Worm (Caenorhabditis elegans) whole organism, mixed stage, embryonic: Measurements from ENCODE around the gene C50E3.9.

Source experiments
- M03D4.4 ChIP-seq: sonication (generic microtip); optimal IDR thresholded peaks from 2 replicates; lab custom pipeline; 2017; ENCODE audit warnings: mild to moderate bottlenecking, missing genetic modification characterization, missing compliant biosample characterization
- bed-3 ChIP-seq: fragments of 200-800 bp; sonication (Bioruptor generic); optimal IDR thresholded peaks from 3 replicates; lab custom pipeline; 2018; ENCODE audit warnings: mild to moderate bottlenecking, missing genetic modification characterization, moderate library complexity, missing compliant biosample characterization
- blmp-1 ChIP-seq: fragments of 150-350 bp; optimal IDR thresholded peaks from 2 replicates; lab custom pipeline; 2014; ENCODE audit warnings: missing biosample characterization, missing genetic modification characterization
- ceh-39 ChIP-seq: fragments of 150-350 bp; optimal IDR thresholded peaks from 2 replicates; lab custom pipeline; 2014; ENCODE audit warnings: missing biosample characterization, missing genetic modification characterization
- ceh-43 ChIP-seq: fragments of 200-800 bp; sonication (Bioruptor generic); optimal IDR thresholded peaks from 2 replicates; lab custom pipeline; 2018; ENCODE audit warnings: mild to moderate bottlenecking, missing genetic modification characterization, moderate library complexity, missing compliant biosample characterization
- ceh-83 ChIP-seq: fragments of 200-800 bp; sonication (Bioruptor generic); optimal IDR thresholded peaks from 2 replicates; lab custom pipeline; 2018; ENCODE audit warnings: mild to moderate bottlenecking, missing genetic modification characterization, missing compliant biosample characterization
- ces-1 ChIP-seq: fragments of 150-350 bp; optimal IDR thresholded peaks from 2 replicates; lab custom pipeline; 2014; ENCODE audit warnings: missing biosample characterization, missing genetic modification reagents, missing genetic modification characterization
- cnd-1 ChIP-seq: fragments of 200-800 bp; sonication (Bioruptor generic); optimal IDR thresholded peaks from 2 replicates; lab custom pipeline; 2018; ENCODE audit warnings: mild to moderate bottlenecking, missing genetic modification characterization, missing compliant biosample characterization
- drap-1 ChIP-seq: fragments of 200-800 bp; sonication (Bioruptor generic); optimal IDR thresholded peaks from 3 replicates; lab custom pipeline; 2018; ENCODE audit warnings: mild to moderate bottlenecking, missing genetic modification characterization, missing compliant biosample characterization
- elt-1 ChIP-seq: sonication (generic microtip); optimal IDR thresholded peaks from 2 replicates; lab custom pipeline; 2017; ENCODE audit warnings: missing genetic modification characterization, mild to moderate bottlenecking, missing compliant biosample characterization, antibody characterized with exemption, moderate library complexity, borderline replicate concordance; ENCODE audit not compliant: insufficient read depth
- flh-1 ChIP-seq: fragments of 200-800 bp; sonication (Bioruptor generic); optimal IDR thresholded peaks from 2 replicates; lab custom pipeline; 2018; ENCODE audit warnings: mild to moderate bottlenecking, missing genetic modification characterization, moderate library complexity, missing compliant biosample characterization
- ham-2 ChIP-seq: fragments of 200-800 bp; sonication (Bioruptor generic); optimal IDR thresholded peaks from 2 replicates; lab custom pipeline; 2018; ENCODE audit warnings: mild to moderate bottlenecking, missing genetic modification characterization, missing compliant biosample characterization
- hlh-1 ChIP-seq: fragments of 150-350 bp; optimal IDR thresholded peaks from 2 replicates; lab custom pipeline; 2014; ENCODE audit warnings: missing biosample characterization, missing genetic modification reagents, missing genetic modification characterization
- lin-13 ChIP-seq: fragments of 150-350 bp; optimal IDR thresholded peaks from 2 replicates; lab custom pipeline; 2014; ENCODE audit warnings: missing biosample characterization, missing genetic modification characterization
- lin-32 ChIP-seq: fragments of 200-800 bp; sonication (Bioruptor generic); optimal IDR thresholded peaks from 2 replicates; lab custom pipeline; 2018; ENCODE audit warnings: mild to moderate bottlenecking, missing genetic modification characterization, missing compliant biosample characterization
- lsy-2 ChIP-seq: fragments of 150-350 bp; optimal IDR thresholded peaks from 2 replicates; lab custom pipeline; 2014; ENCODE audit warnings: missing biosample characterization, missing genetic modification characterization
- mep-1 ChIP-seq: fragments of 150-350 bp; optimal IDR thresholded peaks from 2 replicates; lab custom pipeline; 2017; ENCODE audit warnings: missing biosample characterization, missing genetic modification reagents, missing genetic modification characterization, inconsistent platforms
- mls-2 ChIP-seq: sonication (generic microtip); optimal IDR thresholded peaks from 2 replicates; lab custom pipeline; 2016; ENCODE audit warnings: mild to moderate bottlenecking, missing genetic modification characterization, moderate library complexity, missing compliant biosample characterization
- nhr-2 ChIP-seq: fragments of 150-350 bp; optimal IDR thresholded peaks from 2 replicates; lab custom pipeline; 2014; ENCODE audit warnings: missing biosample characterization, missing genetic modification characterization
- nhr-237 ChIP-seq: fragments of 150-350 bp; optimal IDR thresholded peaks from 2 replicates; lab custom pipeline; 2014; ENCODE audit warnings: missing biosample characterization, missing genetic modification characterization
- nhr-28 ChIP-seq: fragments of 150-350 bp; optimal IDR thresholded peaks from 2 replicates; lab custom pipeline; 2014; ENCODE audit warnings: missing biosample characterization, missing genetic modification characterization
- nhr-76 ChIP-seq: sonication (generic microtip); optimal IDR thresholded peaks from 2 replicates; lab custom pipeline; 2017; ENCODE audit warnings: missing biosample characterization, missing genetic modification characterization
- pha-4 ChIP-seq: fragments of 150-350 bp; optimal IDR thresholded peaks from 2 replicates; lab custom pipeline; 2018; ENCODE audit warnings: missing biosample characterization, missing genetic modification reagents, missing genetic modification characterization
- sem-2 ChIP-seq: fragments of 200-800 bp; sonication (Bioruptor generic); optimal IDR thresholded peaks from 2 replicates; lab custom pipeline; 2018; ENCODE audit warnings: mild to moderate bottlenecking, missing genetic modification characterization, missing compliant biosample characterization
- snpc-4 ChIP-seq: fragments of 150-350 bp; optimal IDR thresholded peaks from 2 replicates; lab custom pipeline; 2014; ENCODE audit warnings: missing biosample characterization, missing genetic modification characterization
- sptf-1 ChIP-seq: sonication (generic microtip); optimal IDR thresholded peaks from 2 replicates; lab custom pipeline; 2017; ENCODE audit warnings: mild to moderate bottlenecking, missing genetic modification characterization, moderate library complexity, missing compliant biosample characterization
- unc-120 ChIP-seq: sonication (generic microtip); optimal IDR thresholded peaks from 2 replicates; lab custom pipeline; 2017; ENCODE audit warnings: missing genetic modification characterization, missing compliant biosample characterization; ENCODE audit not compliant: poor library complexity, severe bottlenecking
- unc-39 ChIP-seq: fragments of 150-350 bp; optimal IDR thresholded peaks from 2 replicates; lab custom pipeline; 2014; ENCODE audit warnings: missing biosample characterization, missing genetic modification characterization
- unc-62 ChIP-seq: fragments of 150-350 bp; optimal IDR thresholded peaks from 2 replicates; lab custom pipeline; 2014; ENCODE audit warnings: missing biosample characterization, missing genetic modification reagents, missing genetic modification characterization
- zip-8 ChIP-seq: fragments of 150-350 bp; optimal IDR thresholded peaks from 2 replicates; lab custom pipeline; 2014; ENCODE audit warnings: missing biosample characterization, missing genetic modification characterization
- ztf-11 ChIP-seq: fragments of 150-350 bp; optimal IDR thresholded peaks from 2 replicates; lab custom pipeline; 2014; ENCODE audit warnings: missing biosample characterization, missing genetic modification characterization

The C50E3.9 gene

DNA sequence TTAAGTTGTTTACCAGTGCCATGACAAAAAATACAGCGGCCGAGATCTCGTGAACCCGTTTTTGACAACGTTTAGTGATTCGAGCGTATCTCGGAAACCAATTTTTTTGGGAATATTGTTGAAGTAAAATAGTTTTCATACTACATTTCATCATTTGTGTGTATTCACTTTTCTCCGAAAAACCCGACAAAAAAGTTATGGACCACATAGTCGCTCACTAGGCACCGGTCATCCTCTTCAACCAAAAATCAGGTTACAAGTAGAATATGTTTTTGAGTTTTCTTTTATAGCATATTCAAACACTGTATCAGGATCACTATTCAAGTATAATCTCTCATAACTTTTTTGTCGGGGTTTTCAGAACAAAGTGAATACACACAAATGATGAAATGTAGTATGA is 41.7 kb upstream of the C50E3.9 start:
- TF ChIP-seq snpc-4 (tag; lab: Kevin White, UChicago): no peak
- TF ChIP-seq ceh-39: no peak
- no peak for TF ChIP-seq unc-120 (tag; lab: Kevin White, UChicago)
- TF ChIP-seq mls-2 (tag; lab: Kevin White, UChicago): no peak
- no peak for TF ChIP-seq zip-8

DNA sequence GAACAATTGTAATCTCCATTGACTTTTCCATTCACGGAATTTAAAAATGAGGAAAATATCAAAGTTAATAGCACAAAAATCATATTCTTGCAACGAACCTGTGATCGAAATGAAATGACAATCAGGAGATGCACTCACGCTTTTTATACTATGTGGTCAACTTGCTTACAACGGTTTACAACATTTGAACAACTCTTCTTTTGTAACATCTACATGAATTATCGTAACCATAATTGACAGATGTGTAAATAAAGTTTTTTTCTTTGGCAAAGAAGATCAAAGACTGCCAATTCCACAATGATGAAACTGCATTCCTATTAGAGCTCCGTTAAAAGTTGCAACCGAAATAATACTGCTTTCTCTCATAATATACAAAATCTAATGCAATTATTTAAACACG is 39.7 kb upstream of the C50E3.9 start, which contains the start of gene F07C4.10:
Gene F07C4.10, minus strand, starts transcription at position 101 of the 400 bp plus-strand sequence.
- TF ChIP-seq unc-39 (no peak), unc-120 (tag; lab: Kevin White, UChicago) (no peak), mls-2 (tag; lab: Kevin White, UChicago) (no peak), hlh-1 (no peak), drap-1 (GFP tag; lab: Kevin White, UChicago) (no peak), blmp-1 (tag; lab: Kevin White, UChicago) (no peak), ztf-11 (tag; lab: Kevin White, UChicago) (no peak), ceh-43 (no peak), nhr-2 (tag; lab: Kevin White, UChicago) (no peak), mep-1 (tag; lab: Kevin White, UChicago) (no peak), snpc-4 (tag; lab: Kevin White, UChicago) (no peak), lsy-2 (tag; lab: Kevin White, UChicago) (no peak), ham-2 (GFP tag; lab: Kevin White, UChicago) (no peak), ceh-83 (GFP tag; lab: Kevin White, UChicago) (no peak), nhr-237 (tag; lab: Kevin White, UChicago) (no peak), elt-1 (tag; lab: Kevin White, UChicago) (no peak), pha-4 (tag; lab: Kevin White, UChicago) (no peak), cnd-1 (tag; lab: Kevin White, UChicago) (no peak), lin-32 (no peak), unc-62 (no peak)
- TF ChIP-seq, all 35 proteins: peak for 0

DNA sequence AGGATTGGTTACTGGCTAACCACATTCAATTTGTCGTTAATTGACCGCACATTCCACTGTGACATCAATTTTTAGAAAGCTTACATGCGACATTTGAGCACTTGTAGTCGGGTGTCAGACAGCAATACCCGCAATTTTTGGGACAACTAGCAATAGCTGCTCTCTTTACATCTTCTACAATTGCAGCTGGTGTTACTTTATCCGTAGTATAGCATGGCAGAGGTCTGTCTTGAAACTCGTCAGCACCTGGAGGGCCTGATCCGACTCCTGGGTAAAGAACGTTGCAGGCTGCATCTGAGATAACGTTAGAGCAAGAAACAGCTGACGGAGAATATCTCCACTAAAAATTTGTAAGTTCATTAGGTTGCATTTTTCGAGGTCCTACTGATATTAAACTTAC is 39.3 kb upstream of the C50E3.9 start:
- no peak for TF ChIP-seq flh-1
- no peak for TF ChIP-seq mls-2 (tag; lab: Kevin White, UChicago)
- no peak for TF ChIP-seq M03D4.4 (tag; lab: Kevin White, UChicago)
- no peak for TF ChIP-seq nhr-76
- TF ChIP-seq blmp-1 (tag; lab: Kevin White, UChicago): no peak
- no peak for TF ChIP-seq mep-1 (tag; lab: Kevin White, UChicago)
- TF ChIP-seq cnd-1 (tag; lab: Kevin White, UChicago): no peak
- no peak for TF ChIP-seq nhr-237 (tag; lab: Kevin White, UChicago)
- no peak for TF ChIP-seq snpc-4 (tag; lab: Kevin White, UChicago)
- TF ChIP-seq pha-4 (tag; lab: Kevin White, UChicago): no peak
- TF ChIP-seq nhr-2 (tag; lab: Kevin White, UChicago): no peak
- no peak for TF ChIP-seq ces-1 (GFP tag; lab: Kevin White, UChicago)
- TF ChIP-seq ham-2 (GFP tag; lab: Kevin White, UChicago): no peak
- no peak for TF ChIP-seq lin-13 (tag; lab: Kevin White, UChicago)

DNA sequence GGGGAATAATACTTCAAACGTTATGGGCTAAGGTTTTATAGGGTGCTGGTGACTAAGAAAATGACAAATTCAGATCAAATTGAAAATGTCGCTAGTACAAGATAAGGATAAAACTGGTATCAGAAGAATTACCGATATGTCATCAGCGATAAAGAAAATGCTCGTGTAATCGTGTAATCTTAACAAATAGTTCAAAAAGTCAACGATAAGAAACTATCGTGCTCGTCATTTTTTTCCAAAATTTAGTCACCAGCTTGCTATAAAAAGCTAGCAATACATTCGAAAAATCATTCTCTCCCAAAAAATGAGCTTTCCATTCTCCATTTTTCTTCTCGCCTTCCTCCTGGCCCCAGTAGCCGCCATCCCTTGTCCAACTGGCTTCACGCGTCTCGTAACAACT is 37.8 kb upstream of the C50E3.9 start, which contains the start of gene clec-45:
Gene clec-45, plus strand, starts transcription at position 301 of the 400 bp plus-strand sequence.
- TF ChIP-seq sem-2 (GFP tag; lab: Kevin White, UChicago): no peak
- no peak for TF ChIP-seq lsy-2 (tag; lab: Kevin White, UChicago)
- no peak for TF ChIP-seq nhr-2 (tag; lab: Kevin White, UChicago)
- TF ChIP-seq bed-3: no peak
- no peak for TF ChIP-seq mls-2 (tag; lab: Kevin White, UChicago)
- TF ChIP-seq pha-4 (tag; lab: Kevin White, UChicago): no peak
- no peak for TF ChIP-seq sptf-1 (tag; lab: Kevin White, UChicago)
- TF ChIP-seq ceh-39: no peak
- TF ChIP-seq ham-2 (GFP tag; lab: Kevin White, UChicago): no peak
- TF ChIP-seq unc-120 (tag; lab: Kevin White, UChicago): no peak
- TF ChIP-seq ces-1 (GFP tag; lab: Kevin White, UChicago): no peak
- no peak for TF ChIP-seq nhr-28 (tag; lab: Kevin White, UChicago)
- no peak for TF ChIP-seq unc-62
- TF ChIP-seq hlh-1: no peak
- TF ChIP-seq cnd-1 (tag; lab: Kevin White, UChicago): no peak
- no peak for TF ChIP-seq zip-8
- no peak for TF ChIP-seq ztf-11 (tag; lab: Kevin White, UChicago)
- TF ChIP-seq lin-13 (tag; lab: Kevin White, UChicago): no peak
